Worm (Caenorhabditis elegans): ENCODE results near the gene tdo-2.

Gene tdo-2

DNA sequence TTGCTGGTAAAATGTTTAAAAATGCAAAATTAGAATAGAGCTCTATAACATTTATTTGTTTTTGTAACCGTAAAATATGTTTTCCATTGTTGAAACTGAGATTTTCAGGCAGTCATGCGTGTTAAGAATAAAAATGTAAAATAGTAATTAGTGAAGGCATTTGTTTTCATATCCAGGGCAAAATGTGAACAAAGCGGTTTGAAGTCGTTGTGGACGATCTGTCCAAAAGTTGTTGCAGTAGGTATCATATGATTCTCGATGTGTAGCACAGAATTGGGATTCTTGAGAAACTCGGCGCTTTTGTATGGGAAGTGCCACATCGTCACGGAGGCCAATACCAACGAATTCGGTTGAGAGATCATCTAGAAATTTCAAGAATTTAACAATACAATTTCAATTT, 37.5 kb downstream of the tdo-2 start:
- TF ChIP-seq hsf-1 (GFP tag; IDR thresholded peaks at IDR 0.05) = 0 out of 2 replicates have a peak, but pooled peaks have one; percentile 50
- TF ChIP-seq F52B5.7 (tag; optimal IDR thresholded peaks at IDR 0.05) = peak; percentile 14
- no peak for TF ChIP-seq lir-1 (GFP tag; conservative IDR thresholded peaks at IDR 0.05)
- TF ChIP-seq madf-3 (GFP tag; IDR thresholded peaks at IDR 0.05) = 0 out of 2 replicates have a peak, but pooled peaks have one; percentile 55
- TF ChIP-seq him-1 (tag; optimal IDR thresholded peaks at IDR 0.05) = peak; percentile 25
- TF ChIP-seq dox-1 (GFP tag; IDR thresholded peaks at IDR 0.05) = no peak
- TF ChIP-seq athp-1 (tag; optimal IDR thresholded peaks at IDR 0.05) = peak; percentile 39
- TF ChIP-seq ekl-4 (GFP tag; IDR thresholded peaks at IDR 0.05) = 0 out of 2 replicates have a peak, but pooled peaks have one; percentile 28
- no peak for TF ChIP-seq nhr-179 (tag; optimal IDR thresholded peaks at IDR 0.05)
- peak; percentile 30 for TF ChIP-seq hrde-1 (tag; optimal IDR thresholded peaks at IDR 0.05; ENCODE audit: borderline replicate concordance)
- TF ChIP-seq pbrm-1 (GFP tag; IDR thresholded peaks at IDR 0.05) = 0 out of 2 replicates have a peak, but pooled peaks have one; percentile 34
- no peak for TF ChIP-seq lin-35 (GFP tag; optimal IDR thresholded peaks at IDR 0.05)
- TF ChIP-seq madf-6 (GFP tag; IDR thresholded peaks at IDR 0.05) = peak; percentile 57; the same call in 1 of the 2 replicates

DNA sequence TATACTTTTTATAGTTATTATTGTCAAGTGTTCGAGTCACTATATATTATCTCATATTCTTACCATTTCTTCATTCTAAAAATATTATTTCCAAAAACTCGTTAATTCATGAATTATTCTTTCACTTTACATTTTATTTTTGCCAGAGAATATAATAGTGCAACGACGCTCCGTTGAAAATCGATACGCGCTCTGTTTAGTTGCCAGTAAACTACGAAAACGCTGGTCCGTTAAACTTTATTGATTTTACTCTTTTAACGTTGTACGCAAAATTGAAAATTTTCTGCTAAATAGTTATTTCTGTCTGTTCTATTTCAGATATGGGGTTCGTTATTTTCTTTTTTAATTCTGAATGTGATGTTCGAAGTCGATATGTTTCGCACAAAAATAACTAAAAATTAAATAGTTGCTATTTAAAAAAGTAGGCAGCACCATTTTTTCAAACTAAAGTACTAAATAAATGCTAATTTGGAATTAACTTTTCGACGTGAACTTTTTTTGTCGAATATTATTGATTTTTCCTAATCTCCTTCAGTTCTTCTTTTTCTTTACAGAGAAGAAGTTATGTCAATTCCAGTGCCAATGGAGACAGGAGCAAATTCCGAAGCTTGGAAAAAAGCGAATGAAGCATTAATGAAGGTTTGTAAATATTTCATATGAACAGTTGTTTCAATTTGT, 40.3 kb downstream of the tdo-2 start, which contains the start of gene hpo-10:
TSS of gene hpo-10 (plus strand) at position 199 of the 678 bp plus-strand sequence.
- TF ChIP-seq Y67H2A.10 (GFP tag; conservative IDR thresholded peaks at IDR 0.05) (no peak), attf-3 (GFP tag; conservative IDR thresholded peaks at IDR 0.05) (peak; percentile 83), let-607 (tag; optimal IDR thresholded peaks at IDR 0.05) (peak in 1 of 2 experiments; percentile 5), hrde-1 (tag; optimal IDR thresholded peaks at IDR 0.05; ENCODE audit: borderline replicate concordance) (no peak), hsf-1 (GFP tag; IDR thresholded peaks at IDR 0.05) (0 out of 2 replicates have a peak, but pooled peaks have one; percentile 38), ceh-79 (tag; optimal IDR thresholded peaks at IDR 0.05) (no peak), dpff-1 (tag; optimal IDR thresholded peaks at IDR 0.05) (peak; percentile 31), lin-35 (GFP tag; optimal IDR thresholded peaks at IDR 0.05) (peak in 1 of 3 experiments; percentile 15), lin-40 (tag; optimal IDR thresholded peaks at IDR 0.05) (peak; percentile 3), bed-1 (GFP tag; IDR thresholded peaks at IDR 0.05) (no peak), mcd-1 (GFP tag; IDR thresholded peaks at IDR 0.05) (peak; percentile 21; the same call in 1 of the 2 replicates), madf-6 (GFP tag; IDR thresholded peaks at IDR 0.05) (peak; percentile 36; the same call in 1 of the 2 replicates)

DNA sequence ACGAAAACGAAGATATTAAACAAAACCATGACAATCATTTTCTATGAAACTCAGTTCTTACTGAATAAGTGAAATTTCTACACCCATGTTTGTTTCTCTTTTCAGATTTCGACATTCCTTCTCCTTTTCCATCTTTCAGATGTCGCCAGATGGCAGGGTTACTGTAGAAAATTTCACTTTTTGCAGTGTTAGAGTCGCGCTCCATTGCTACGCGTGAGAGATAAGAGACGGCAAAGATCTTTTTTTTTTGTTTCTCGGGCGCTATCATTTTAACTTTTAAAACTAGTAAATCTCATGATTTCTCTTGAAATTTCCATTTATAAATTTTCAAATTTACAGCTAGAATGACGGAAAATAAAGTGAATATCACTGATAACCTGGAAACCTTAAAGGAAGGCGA, 41.5 kb downstream of the tdo-2 start, which contains the start of the genes mig-21 and F01F1.2:
TSS of gene mig-21 (minus strand) at position 166 of the 400 bp plus-strand sequence.
TSS of gene F01F1.2 (plus strand) at position 340 of the 400 bp plus-strand sequence.
- TF ChIP-seq lsl-1 (GFP tag; optimal IDR thresholded peaks at IDR 0.05) = peak; percentile 25
- no peak for TF ChIP-seq ets-4 (GFP tag; optimal IDR thresholded peaks at IDR 0.05)
- TF ChIP-seq hmg-1.2 (GFP tag; IDR thresholded peaks at IDR 0.05) = peak; percentile 88; the same call in 1 of the 2 replicates
- no peak for TF ChIP-seq cebp-1 (GFP tag; IDR thresholded peaks at IDR 0.05)
- peak; percentile 29 for TF ChIP-seq cebp-1 (tag; optimal IDR thresholded peaks at IDR 0.05)

DNA sequence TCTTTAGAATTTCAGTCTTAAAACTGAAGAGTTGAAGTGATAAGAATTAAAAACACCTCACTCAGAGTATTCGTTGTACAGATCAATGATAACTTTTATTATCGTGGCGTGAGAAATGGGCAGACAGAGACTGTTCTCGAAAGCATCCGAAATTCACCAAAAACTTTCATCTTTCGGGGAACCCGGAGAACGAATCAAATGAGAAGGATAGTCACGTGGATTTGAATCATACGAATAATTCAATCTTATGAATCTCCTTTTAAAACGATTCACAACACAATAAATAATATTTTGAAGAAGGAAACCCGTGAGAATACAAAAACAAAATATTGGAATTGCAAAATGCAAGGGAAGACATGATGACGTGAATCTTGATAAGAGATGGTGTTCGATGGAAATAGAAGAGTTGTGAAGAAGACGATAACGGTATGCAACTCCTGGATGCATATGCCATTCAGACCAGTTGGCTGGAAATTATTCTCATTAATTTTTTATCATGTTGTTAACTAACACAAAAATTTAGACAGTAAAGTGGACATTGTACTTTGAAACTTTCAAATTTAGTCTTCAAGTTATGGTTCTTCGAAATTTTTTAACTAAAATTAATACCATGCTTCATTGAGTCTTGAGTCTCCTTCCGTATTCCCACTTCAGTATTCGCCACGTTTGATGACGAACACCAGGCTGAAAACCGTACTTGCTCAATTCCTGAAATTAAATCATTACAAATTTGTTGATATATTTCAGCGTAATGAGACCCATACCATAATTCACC, 42.7 kb downstream of the tdo-2 start:
- TF ChIP-seq ama-1 (optimal IDR thresholded peaks at IDR 0.05) = peak; percentile 43
- TF ChIP-seq ama-1 (GFP tag; optimal IDR thresholded peaks at IDR 0.05) = no peak
- no peak for TF ChIP-seq fkh-3 (tag; optimal IDR thresholded peaks at IDR 0.05)
- no peak for TF ChIP-seq F23B12.7 (tag; optimal IDR thresholded peaks at IDR 0.05; ENCODE audit: insufficient read depth)
- TF ChIP-seq Y79H2A.3 (GFP tag; conservative IDR thresholded peaks at IDR 0.05) = no peak
- TF ChIP-seq attf-3 (GFP tag; conservative IDR thresholded peaks at IDR 0.05) = no peak
- no peak for TF ChIP-seq cebp-1 (GFP tag; IDR thresholded peaks at IDR 0.05)
- peak; percentile 8 for TF ChIP-seq cebp-1 (tag; optimal IDR thresholded peaks at IDR 0.05)
- TF ChIP-seq nhr-80 (tag; optimal IDR thresholded peaks at IDR 0.05) = peak; percentile 29
- no peak for TF ChIP-seq K11D2.4 (GFP tag; IDR thresholded peaks at IDR 0.05)
- TF ChIP-seq F22D6.2 (tag; optimal IDR thresholded peaks at IDR 0.05) = no peak
- no peak for TF ChIP-seq B0336.3 (GFP tag; IDR thresholded peaks at IDR 0.05)
- TF ChIP-seq dpl-1 (GFP tag; optimal IDR thresholded peaks at IDR 0.05) = no peak
- TF ChIP-seq let-607 (tag; optimal IDR thresholded peaks at IDR 0.05) = peak in 1 of 2 experiments; percentile 27
- no peak for TF ChIP-seq repo-1 (tag; optimal IDR thresholded peaks at IDR 0.05)
- TF ChIP-seq ztf-26 (tag; optimal IDR thresholded peaks at IDR 0.05) = peak; percentile 2
- no peak for TF ChIP-seq Y56A3A.18 (GFP tag; IDR thresholded peaks at IDR 0.05)
- TF ChIP-seq lin-54 (GFP tag; optimal IDR thresholded peaks at IDR 0.05) = peak; percentile 4
- 0 out of 2 replicates have a peak, but pooled peaks have one; percentile 20 for TF ChIP-seq hsf-1 (GFP tag; IDR thresholded peaks at IDR 0.05)
